Fruit fly (Drosophila melanogaster): ENCODE results near the gene Nelf-A.

The Nelf-A gene

dm6 chr3R:21215290-21215689, 8.2 kb upstream of the Nelf-A start:
- no peak for TF ChIP-seq noc (tag; optimal IDR thresholded peaks at IDR 0.05)

dm6 chr3R:21218733-21219165, 4.8 kb upstream of the Nelf-A start, which contains the start of the genes Smyd5 and Oga:
TSS of gene Smyd5 (minus strand) at chr3R:21218791.
TSS of gene Oga (plus strand) at chr3R:21219077.
- no peak for TF ChIP-seq noc (tag; optimal IDR thresholded peaks at IDR 0.05)

dm6 chr3R:21224230-21224629, 726 bp downstream of the Nelf-A start:
- no peak for TF ChIP-seq noc (tag; optimal IDR thresholded peaks at IDR 0.05)

DNA sequence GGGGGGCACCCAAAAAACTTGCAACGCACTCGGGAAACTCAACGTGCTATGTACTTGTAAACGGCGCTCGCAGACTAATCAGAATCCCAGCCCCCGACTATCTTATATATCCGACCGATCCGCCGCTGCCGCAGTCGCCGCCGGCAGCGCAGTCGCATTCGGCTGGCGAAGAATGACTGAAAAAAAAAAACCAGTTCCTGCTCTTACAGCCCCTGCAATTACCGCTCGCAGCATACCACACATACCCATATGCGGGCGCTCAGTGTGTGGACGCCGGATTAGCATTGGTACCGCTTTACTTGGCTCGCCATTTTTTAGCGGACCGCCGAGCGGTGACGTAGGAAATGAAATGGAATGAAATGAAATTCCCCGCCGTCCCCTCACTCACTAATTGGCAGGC, 13.6 kb downstream of the Nelf-A start, which contains the start of gene e:
e (minus strand) TSS at position 79 of the 400 bp plus-strand sequence.
- no peak for TF ChIP-seq noc (tag; optimal IDR thresholded peaks at IDR 0.05)

DNA sequence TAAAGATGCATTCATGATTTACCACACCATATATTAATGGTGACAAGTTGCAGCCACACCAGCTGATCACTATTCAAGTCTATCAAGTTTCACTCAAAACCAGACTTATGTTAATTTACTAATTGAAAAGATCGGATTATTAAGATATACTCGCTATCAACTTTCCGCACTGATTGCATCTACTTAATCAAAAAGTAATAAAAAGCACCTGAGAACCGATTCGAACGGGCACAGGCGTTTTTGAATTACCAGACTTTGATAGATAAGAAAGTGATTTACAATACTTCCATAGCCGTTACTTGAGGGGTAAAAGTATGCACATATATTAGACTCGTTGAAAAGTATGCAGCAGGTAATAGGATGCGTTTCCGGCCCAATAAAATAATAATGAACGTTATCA, 17.8 kb downstream of the Nelf-A start:
- no peak for TF ChIP-seq noc (tag; optimal IDR thresholded peaks at IDR 0.05)

DNA sequence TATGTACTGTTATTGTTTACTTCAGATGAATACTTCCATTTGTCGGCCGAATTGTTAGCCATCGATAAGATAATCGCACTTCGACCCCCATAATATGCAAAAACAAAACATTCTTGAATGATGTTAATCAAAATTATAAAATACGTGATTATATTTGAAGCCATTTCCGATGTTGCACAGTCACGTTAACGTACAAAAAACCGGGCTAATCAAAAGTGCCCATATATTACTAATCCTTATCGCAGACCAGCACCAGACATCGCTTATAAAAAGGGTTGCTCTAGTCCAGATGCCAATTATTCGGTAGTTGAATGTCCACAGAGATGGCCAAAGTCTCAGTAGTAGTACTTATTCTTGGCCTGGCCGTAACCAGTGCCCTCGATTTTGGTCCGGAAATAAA, 18.8 kb downstream of the Nelf-A start, which contains the start of gene CG5892:
CG5892 (plus strand) TSS at position 301 of the 400 bp plus-strand sequence.
- TF ChIP-seq noc (tag; optimal IDR thresholded peaks at IDR 0.05), result no peak

DNA sequence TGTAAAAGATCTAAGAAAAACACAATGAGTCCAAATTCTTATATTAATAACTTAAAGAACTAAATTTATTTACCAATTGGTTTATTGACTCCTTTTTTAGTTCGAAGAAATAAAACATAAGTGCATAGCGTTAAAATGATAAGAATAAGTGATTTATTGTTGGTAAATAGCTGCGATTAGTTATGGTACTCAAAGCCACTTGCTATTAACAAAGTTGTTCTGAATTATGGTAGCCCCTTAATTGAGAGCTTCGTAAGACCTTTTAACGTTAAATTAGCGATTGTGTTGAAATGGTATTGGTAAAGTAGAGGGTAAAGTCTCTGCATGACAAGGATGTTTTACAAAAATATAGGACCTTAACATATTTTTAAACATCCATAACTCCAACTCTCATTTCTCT, 22.3 kb downstream of the Nelf-A start:
- peak; percentile 72 for TF ChIP-seq noc (tag; optimal IDR thresholded peaks at IDR 0.05)

DNA sequence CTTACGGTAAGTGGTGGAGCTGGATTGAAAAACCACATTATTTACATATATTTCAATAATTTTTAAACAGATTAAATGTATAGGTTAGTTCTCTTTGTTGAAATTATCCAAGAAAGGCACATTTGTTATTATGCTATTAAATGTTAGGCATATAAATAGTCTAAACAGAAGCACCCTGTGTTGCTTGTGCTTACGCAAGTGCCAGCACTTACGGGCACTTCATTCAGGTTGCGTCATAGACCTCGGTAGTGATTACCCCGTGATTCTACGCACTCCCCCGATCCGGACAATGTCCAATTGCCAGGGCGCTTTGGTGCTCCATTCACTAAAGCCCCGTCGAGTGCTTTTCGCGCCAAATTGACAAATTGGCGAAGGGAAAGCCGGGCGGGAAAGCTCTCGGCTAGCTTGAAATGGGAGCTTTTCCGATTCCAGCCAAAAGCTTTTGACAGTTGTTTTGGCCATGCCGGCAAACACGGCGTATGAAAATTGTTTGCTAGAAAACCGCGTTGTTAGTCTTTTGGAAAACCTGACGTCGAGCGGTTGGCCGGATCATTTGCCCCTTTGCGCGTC, 23.1 kb downstream of the Nelf-A start, which contains the start of gene ETHR:
ETHR (plus strand) TSS at position 520 of the 570 bp plus-strand sequence.
- no peak for TF ChIP-seq noc (tag; optimal IDR thresholded peaks at IDR 0.05)

DNA sequence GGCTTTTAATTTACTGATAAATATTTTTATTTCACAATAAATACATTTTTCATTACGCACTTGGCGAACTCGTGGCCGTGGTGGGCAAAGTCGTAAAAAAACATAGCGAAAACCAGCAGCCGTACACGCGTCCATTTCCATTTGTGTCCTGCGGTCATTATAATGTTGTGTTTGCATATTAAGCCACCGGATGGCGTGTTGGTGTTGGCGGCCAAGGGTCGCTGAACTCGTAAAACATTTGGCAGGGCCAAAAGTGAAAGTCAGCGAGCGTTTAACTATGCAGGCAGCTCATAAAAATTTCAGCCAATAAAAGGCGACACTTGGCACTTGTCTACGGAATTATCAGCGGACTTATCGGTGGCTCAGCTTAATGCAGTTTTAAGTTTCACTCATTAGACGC, 29.0 kb downstream of the Nelf-A start:
- no peak for TF ChIP-seq noc (tag; optimal IDR thresholded peaks at IDR 0.05)

DNA sequence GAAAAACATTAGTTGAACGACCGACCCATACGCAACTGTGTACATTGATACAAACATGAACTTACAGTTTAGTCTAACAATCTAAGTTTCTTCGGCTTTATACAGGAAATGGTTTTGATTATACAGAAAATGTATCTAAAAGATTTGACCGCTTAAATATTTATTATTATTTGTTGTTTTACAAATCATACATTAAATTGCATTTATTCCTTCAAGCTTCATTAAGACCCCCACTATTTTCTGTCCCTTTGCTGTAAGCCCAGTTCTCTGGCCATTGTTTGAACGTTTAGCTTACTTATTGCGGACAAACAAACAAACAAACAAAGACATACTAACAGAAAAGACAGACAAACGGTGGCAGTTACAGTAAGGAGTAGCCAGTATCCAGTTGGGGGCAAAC, 30.8 kb downstream of the Nelf-A start:
- no peak for TF ChIP-seq noc (tag; optimal IDR thresholded peaks at IDR 0.05)

- no peak for TF ChIP-seq noc (tag; optimal IDR thresholded peaks at IDR 0.05)
Observed at dm6 chr3R:21260795-21261194, 37.3 kb downstream of the Nelf-A start.

DNA sequence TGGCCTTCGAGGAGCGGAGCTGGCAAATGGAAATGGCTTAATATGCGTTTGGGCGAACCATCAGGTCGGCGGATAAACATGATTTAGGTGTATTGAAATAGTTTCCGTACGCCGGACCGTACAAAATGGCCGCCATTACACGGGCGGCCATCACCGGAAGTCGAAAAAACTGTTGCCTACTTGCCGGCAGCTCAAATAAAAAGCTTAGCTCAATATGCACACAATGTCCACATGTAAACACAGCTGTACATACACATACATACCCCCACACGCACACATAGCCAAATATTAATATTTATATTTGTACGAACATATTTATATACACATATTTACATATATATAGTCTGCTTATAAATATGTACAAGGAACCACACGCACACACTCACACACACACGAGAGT, 39.7 kb downstream of the Nelf-A start:
- TF ChIP-seq noc (tag; optimal IDR thresholded peaks at IDR 0.05), result no peak

- no peak for TF ChIP-seq noc (tag; optimal IDR thresholded peaks at IDR 0.05)
Observed at dm6 chr3R:21267972-21268512, 44.5 kb downstream of the Nelf-A start.

DNA sequence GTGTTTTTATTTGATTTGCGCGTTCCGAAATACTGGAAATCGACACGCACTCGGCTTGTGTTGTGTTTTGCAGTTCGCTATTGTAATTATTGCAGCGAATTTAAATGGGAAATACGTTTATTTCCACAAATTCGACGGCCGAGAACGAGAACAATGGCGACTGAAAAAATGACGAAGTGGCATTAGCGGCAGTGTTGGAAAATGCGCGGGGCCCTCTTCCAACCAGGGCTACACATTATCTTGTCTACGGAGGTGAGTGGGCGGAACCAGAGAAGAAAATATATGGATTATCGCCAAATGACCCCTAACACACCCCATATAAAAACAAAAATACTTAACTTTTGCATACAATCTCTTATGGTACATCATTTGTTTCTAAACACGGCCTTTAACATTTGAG, 45.4 kb downstream of the Nelf-A start, which contains the start of gene Rab1:
Rab1 (minus strand) TSS at position 188 of the 400 bp plus-strand sequence.
- peak; percentile 18 for TF ChIP-seq noc (tag; optimal IDR thresholded peaks at IDR 0.05)

DNA sequence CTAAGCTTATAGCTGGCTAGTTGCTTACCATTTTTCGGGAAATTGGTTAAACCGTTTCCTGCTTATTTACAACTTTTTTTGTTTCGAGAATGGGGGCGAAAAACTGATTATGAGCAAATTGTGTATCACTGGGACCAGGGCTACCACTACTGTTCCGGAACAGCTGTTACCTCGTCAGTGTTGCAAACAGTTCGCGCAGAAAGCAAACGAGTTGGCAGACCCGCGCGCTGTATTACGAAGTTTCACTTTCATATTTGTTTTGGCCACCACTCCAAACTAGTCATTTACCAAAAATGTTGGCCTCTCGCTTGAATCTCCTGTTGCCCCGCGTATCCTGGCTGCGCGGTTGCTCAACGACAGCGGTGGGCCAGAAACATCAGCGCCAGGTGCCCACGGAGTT, 46.4 kb downstream of the Nelf-A start, which contains the start of the genes AP-2sigma and Idi:
AP-2sigma (minus strand) TSS at position 153 of the 400 bp plus-strand sequence.
Idi (plus strand) TSS at position 204 of the 400 bp plus-strand sequence.
- TF ChIP-seq noc (tag; optimal IDR thresholded peaks at IDR 0.05), result peak; percentile 26

DNA sequence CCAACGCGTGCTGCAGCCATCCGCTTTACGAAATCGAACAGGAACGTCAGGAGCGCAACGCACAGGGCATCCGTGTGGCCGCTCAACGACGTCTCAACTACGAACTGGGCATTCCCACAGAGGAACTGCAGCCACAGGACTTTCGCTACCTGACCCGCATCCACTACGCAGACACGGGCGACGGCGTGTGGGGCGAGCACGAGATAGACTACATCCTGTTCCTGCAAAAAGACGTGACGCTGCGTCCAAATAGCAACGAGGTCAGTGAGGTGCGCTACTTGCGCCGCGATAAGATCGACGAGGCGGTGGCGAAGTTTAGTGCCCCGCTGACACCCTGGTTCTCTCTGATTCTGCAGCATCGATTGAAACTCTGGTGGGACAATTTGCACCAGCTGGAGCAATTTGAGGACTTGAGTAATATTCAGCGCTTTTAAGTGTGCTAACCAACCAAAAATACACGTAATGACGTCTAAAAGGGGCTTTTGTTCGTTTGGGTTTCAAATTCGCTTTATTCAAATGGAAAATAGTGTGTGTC, 47.2 kb downstream of the Nelf-A start:
- TF ChIP-seq noc (tag; optimal IDR thresholded peaks at IDR 0.05), result no peak

DNA sequence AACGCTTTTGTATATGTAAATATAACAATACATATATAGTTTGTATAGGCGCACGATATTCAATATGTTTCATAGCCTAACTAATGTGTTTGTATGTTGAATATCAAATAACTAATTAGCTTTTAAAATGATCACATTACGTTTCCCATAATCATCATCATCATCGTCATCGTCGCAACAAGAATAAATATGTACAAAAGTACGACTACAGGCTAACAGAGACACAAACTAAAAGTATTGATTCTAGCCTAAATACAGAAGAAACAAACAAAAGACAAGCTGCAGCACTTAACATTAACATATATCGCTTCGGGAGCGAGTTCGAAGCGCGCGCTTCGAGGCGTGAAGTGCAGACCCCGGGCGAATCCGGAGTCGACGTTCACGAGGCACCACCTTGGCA, 47.7 kb downstream of the Nelf-A start:
- TF ChIP-seq noc (tag; optimal IDR thresholded peaks at IDR 0.05), result no peak
